Fruit fly (Drosophila melanogaster) whole organism, adult: ENCODE measurements around the gene MED15.

Experiments
- CG11617 ChIP-seq: fragments of 200-800 bp; sonication (Bioruptor generic); optimal IDR thresholded peaks from 2 replicates; lab custom pipeline; 2017; ENCODE audit warnings: mild to moderate bottlenecking, missing biosample characterization, missing genetic modification reagents, missing genetic modification characterization
- CG12768 ChIP-seq: fragments of 200-800 bp; sonication (Bioruptor generic); optimal IDR thresholded peaks from 2 replicates; lab custom pipeline; 2017; ENCODE audit warnings: missing biosample characterization, missing genetic modification characterization, mild to moderate bottlenecking, moderate library complexity, missing genetic modification reagents
- CG14711 ChIP-seq: fragments of 200-800 bp; sonication (Bioruptor generic); optimal IDR thresholded peaks from 2 replicates; lab custom pipeline; 2018; ENCODE audit warnings: missing biosample characterization, mild to moderate bottlenecking, missing genetic modification characterization, moderate library complexity
- CG1620 ChIP-seq: fragments of 200-800 bp; sonication (Bioruptor generic); optimal IDR thresholded peaks from 2 replicates; lab custom pipeline; 2016; ENCODE audit warnings: missing biosample characterization, missing genetic modification characterization
- CG33017 ChIP-seq: fragments of 200-800 bp; sonication (Bioruptor generic); optimal IDR thresholded peaks from 2 replicates; lab custom pipeline; 2018; ENCODE audit warnings: missing biosample characterization, mild to moderate bottlenecking, missing genetic modification characterization, moderate library complexity
- CG5204 ChIP-seq: fragments of 200-800 bp; sonication (Bioruptor generic); optimal IDR thresholded peaks from 2 replicates; lab custom pipeline; 2016; ENCODE audit warnings: missing biosample characterization, missing genetic modification characterization
- CG7045 ChIP-seq: fragments of 200-800 bp; sonication (Bioruptor generic); optimal IDR thresholded peaks from 2 replicates; lab custom pipeline; 2017; ENCODE audit warnings: missing biosample characterization, mild to moderate bottlenecking, missing genetic modification characterization
- CG7101 ChIP-seq: fragments of 200-800 bp; sonication (Bioruptor generic); optimal IDR thresholded peaks from 2 replicates; lab custom pipeline; 2018; ENCODE audit warnings: missing biosample characterization, mild to moderate bottlenecking, missing genetic modification characterization, moderate library complexity
- Clk ChIP-seq: fragments of 200-800 bp; sonication (Bioruptor generic); optimal IDR thresholded peaks from 2 replicates; lab custom pipeline; 2017; ENCODE audit warnings: missing biosample characterization, missing genetic modification characterization
- Crg-1 ChIP-seq: fragments of 200-800 bp; sonication (Bioruptor generic); optimal IDR thresholded peaks from 2 replicates; lab custom pipeline; 2016; ENCODE audit warnings: missing biosample characterization, missing genetic modification characterization
- Hr96 ChIP-seq: fragments of 200-800 bp; sonication (Bioruptor generic); optimal IDR thresholded peaks from 2 replicates; lab custom pipeline; 2016; ENCODE audit warnings: missing biosample characterization, missing genetic modification characterization
- Mnt ChIP-seq: fragments of 200-800 bp; sonication (Bioruptor generic); optimal IDR thresholded peaks from 2 replicates; lab custom pipeline; 2016; ENCODE audit warnings: missing biosample characterization, mild to moderate bottlenecking, missing genetic modification characterization
- bab1 ChIP-seq: fragments of 200-800 bp; sonication (Bioruptor generic); optimal IDR thresholded peaks from 3 replicates; lab custom pipeline; 2019; ENCODE audit warnings: missing biosample characterization, mild to moderate bottlenecking, missing genetic modification characterization, moderate library complexity
- cic ChIP-seq: fragments of 200-800 bp; sonication (Bioruptor generic); optimal IDR thresholded peaks from 2 replicates; lab custom pipeline; 2017; ENCODE audit warnings: missing biosample characterization, mild to moderate bottlenecking, missing genetic modification characterization, moderate library complexity
- cnc ChIP-seq, 2 experiments: fragments of >200 bp; optimal IDR thresholded peaks; 2 replicates each; lab custom pipeline; 2017
- kay ChIP-seq: fragments of 200-800 bp; sonication (Bioruptor generic); peaks from one replicate; lab custom pipeline; 2016; ENCODE audit warnings: missing biosample characterization, missing genetic modification characterization, borderline replicate concordance
- ovo ChIP-seq: fragments of 200-800 bp; sonication (Bioruptor generic); optimal IDR thresholded peaks from 2 replicates; lab custom pipeline; 2016; ENCODE audit warnings: missing biosample characterization, missing genetic modification characterization
- pad ChIP-seq: fragments of 200-800 bp; sonication (Bioruptor generic); optimal IDR thresholded peaks from 3 replicates; lab custom pipeline; 2017; ENCODE audit warnings: missing biosample characterization, missing genetic modification characterization, mild to moderate bottlenecking, moderate library complexity, missing genetic modification reagents
- tj ChIP-seq: fragments of 200-800 bp; sonication (Bioruptor generic); optimal IDR thresholded peaks from 3 replicates; lab custom pipeline; 2017; ENCODE audit warnings: missing biosample characterization, mild to moderate bottlenecking, missing genetic modification characterization, moderate library complexity
- toe ChIP-seq: fragments of 200-800 bp; sonication (Bioruptor generic); optimal IDR thresholded peaks from 2 replicates; lab custom pipeline; 2016; ENCODE audit warnings: missing biosample characterization, missing genetic modification characterization

MED15 gene

DNA sequence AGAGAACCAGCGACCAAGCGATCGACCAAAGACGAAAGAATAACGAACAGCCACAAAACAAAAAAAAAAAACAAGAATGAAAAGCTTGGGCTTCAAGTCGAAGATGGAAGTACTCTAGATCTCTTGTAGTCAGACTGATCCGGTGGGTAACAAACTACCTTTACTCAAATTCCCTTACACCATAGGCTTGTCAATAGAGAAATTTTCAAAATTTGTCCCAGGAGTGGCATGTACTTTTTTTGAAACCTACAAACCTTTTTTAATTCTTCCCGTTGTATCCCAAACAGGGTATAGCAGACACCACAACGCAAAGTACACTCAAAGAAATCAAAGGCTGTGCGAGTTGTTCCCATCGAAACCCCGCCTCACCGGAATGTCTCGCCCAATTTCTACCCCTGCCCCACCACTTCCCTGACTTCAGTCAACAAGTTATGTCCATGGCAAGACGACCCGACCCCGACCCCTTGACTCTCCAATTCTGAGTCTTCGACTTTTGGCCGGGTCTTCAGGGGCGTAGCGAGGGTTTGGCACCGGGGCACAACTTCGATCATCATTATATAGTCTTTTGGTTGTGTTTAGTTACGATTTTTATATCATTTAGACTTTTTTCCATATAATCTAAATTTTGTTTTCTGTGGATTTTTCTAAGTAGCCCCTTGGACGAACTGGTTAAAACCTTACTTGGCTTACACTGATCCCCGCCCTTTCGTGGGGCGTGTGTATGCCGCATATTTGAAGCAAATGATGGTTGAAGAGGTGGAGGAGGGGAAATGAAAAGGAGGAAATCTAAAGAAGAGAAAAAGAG is 42.9 kb upstream of the MED15 start:
- TF ChIP-seq kay: peak; percentile 36
- no peak for TF ChIP-seq pad (GFP tag; lab: Kevin White, UChicago)

DNA sequence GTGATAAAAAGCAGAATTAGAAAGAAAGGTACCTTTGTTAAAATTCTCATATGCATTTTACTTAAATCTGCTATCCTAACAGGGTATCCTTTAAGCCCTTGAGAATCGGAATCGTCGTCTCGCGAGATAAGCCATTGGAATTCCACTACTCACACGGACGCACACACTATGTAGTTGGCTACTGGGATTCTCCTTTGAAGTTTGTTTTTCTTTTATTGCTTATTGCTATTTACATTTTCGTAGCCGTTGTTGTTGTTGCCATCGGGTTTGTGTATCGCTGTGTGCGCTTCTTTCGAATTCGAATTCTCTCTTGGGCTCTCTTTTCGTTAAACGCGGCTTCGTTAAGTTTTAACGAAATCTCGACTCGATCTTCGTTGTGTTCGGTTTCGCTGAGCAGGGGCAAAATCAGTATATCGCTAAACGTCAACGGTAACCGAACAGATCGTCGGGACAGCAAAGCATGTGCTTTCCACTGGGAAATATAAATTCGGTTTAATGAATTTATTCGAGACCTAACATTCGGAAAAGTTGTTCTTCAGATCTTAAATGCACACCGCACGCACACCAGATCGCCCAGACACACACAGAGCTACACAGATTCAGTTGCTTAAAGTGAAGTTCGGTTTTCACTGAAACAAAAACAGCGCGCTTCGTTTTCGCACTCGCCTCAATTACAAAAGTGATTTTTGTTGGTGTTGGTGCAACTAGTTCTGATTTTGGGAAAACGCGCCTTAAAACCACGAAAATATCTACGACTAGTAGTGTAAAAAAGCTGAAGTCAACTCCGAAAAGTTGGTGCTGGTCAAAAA is 41.8 kb upstream of the MED15 start, which contains the start of gene ex:
TSS of gene ex (plus strand) at position 408 of the 809 bp plus-strand sequence.
- TF ChIP-seq CG5204 (GFP tag; lab: Kevin White, UChicago): no peak
- TF ChIP-seq CG14711 (tag; lab: Kevin White, UChicago): peak; percentile 27
- TF ChIP-seq Mnt: peak; percentile 87
- peak; percentile 72 for TF ChIP-seq CG7101 (tag; lab: Kevin White, UChicago)
- no peak for TF ChIP-seq CG1620 (GFP tag; lab: Kevin White, UChicago)
- peak; percentile 48 for TF ChIP-seq ovo
- no peak for TF ChIP-seq cnc (optimal IDR thresholded peaks at IDR 0.05; lab: Kevin White, UChicago)
- TF ChIP-seq CG12768 (GFP tag; lab: Kevin White, UChicago): peak; percentile 82
- TF ChIP-seq toe: no peak
- peak; percentile 89 for TF ChIP-seq tj (GFP tag; lab: Kevin White, UChicago)
- no peak for TF ChIP-seq kay
- TF ChIP-seq bab1 (GFP tag; lab: Kevin White, UChicago): peak; percentile 58
- peak; percentile 60 for TF ChIP-seq CG7045 (GFP tag; lab: Kevin White, UChicago)
- peak; percentile 76 for TF ChIP-seq CG33017 (tag; lab: Kevin White, UChicago)
- no peak for TF ChIP-seq Hr96 (GFP tag; lab: Kevin White, UChicago)
- TF ChIP-seq Crg-1: peak; percentile 30
- TF ChIP-seq pad (GFP tag; lab: Kevin White, UChicago): peak; percentile 87
- peak; percentile 48 for TF ChIP-seq CG11617 (GFP tag; lab: Kevin White, UChicago)
- TF ChIP-seq Clk (GFP tag; lab: Kevin White, UChicago): peak; percentile 1
- TF ChIP-seq cic (GFP tag; lab: Kevin White, UChicago): peak; percentile 25

DNA sequence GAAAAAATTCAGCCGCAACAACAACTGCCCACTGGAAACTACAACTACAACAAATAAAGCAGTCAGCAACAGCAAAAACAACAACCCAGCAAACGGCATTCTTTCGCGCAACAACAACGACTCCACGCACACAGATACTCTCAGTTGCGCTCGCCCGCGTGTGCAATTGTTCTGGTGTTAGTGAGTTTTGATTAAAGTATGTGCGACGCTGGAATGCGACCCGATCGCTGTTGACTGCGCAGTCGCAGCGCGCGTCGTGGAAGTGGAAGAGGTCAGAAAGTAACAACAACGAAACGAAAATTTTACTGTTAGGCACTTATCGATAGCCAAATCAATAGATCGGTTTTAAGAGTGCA is 41.2 kb upstream of the MED15 start:
- TF ChIP-seq CG7045 (GFP tag; lab: Kevin White, UChicago) (no peak), Clk (GFP tag; lab: Kevin White, UChicago) (no peak), CG14711 (tag; lab: Kevin White, UChicago) (no peak), CG11617 (GFP tag; lab: Kevin White, UChicago) (no peak)

DNA sequence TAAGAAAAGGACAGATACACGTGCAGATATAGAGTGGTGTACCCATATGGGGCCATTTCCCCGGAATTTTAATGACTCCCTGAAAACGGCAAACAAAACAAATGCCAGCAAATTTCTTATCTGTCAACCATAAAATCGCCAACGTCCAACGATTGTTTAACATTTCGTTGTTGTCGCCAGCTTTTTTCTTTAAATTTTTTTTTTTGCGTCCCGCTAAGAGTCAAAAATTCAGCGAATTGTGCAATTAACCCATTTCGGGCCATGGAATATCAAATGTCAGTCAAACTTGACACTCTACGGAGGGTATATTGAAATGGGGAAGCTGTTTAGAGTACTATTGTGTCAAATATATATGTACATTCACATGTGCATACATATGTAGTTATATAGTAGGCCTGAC is 40.7 kb upstream of the MED15 start:
- TF ChIP-seq tj (GFP tag; lab: Kevin White, UChicago) (peak; percentile 92), bab1 (GFP tag; lab: Kevin White, UChicago) (peak; percentile 1), ovo (no peak)

DNA sequence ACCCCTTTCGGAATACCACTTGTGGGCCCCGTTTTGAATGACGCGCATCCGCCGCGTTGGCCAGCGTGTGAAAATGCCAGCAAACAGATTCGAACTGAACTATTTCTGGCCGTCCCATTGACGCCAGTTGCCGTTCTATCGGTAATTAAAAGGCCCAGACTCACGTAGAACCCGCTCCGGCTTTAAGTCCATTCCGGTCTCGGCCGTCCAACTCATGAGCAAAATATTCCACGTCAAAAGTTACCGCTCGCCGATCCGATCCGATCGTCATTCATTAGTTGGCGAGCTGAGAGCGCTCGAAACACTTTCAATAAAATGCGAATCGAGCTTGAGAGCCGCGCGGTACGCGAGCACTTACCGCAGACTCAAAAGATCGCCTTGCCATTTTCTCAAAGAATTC is 38.4 kb upstream of the MED15 start:
- TF ChIP-seq CG11617 (GFP tag; lab: Kevin White, UChicago): no peak
- TF ChIP-seq kay: peak; percentile 41
- TF ChIP-seq cic (GFP tag; lab: Kevin White, UChicago): peak; percentile 43

DNA sequence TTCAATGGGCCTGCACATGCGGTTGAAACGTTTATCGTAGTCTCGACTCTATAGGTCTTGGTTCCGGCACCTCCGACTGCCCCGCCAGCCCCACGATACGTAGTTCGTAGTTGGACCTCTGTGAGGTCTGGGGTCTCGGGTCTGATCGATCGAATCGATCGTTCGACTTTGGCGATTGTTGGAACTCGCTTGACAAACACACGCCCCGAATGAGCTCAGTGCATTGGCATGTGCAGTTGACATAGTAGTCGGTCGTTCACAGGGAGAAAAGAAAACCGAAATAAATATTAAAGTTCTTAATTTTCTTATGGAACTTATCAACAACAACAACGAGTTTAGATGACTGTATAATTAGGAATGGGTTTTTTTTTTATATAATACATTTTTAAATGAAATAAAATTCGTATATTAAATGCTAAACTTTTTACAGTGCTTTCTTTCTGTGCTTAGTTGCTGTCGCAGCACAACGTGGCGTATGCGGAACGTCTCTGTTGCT is 37.5 kb upstream of the MED15 start:
- TF ChIP-seq CG1620 (GFP tag; lab: Kevin White, UChicago) (peak; percentile 77), cnc (optimal IDR thresholded peaks at IDR 0.05; lab: Kevin White, UChicago) (no peak), Clk (GFP tag; lab: Kevin White, UChicago) (peak; percentile 41), CG7045 (GFP tag; lab: Kevin White, UChicago) (peak; percentile 87), Mnt (peak; percentile 74), pad (GFP tag; lab: Kevin White, UChicago) (peak; percentile 78), bab1 (GFP tag; lab: Kevin White, UChicago) (peak; percentile 93), CG7101 (tag; lab: Kevin White, UChicago) (peak; percentile 94), CG14711 (tag; lab: Kevin White, UChicago) (peak; percentile 92), CG33017 (tag; lab: Kevin White, UChicago) (peak; percentile 94), CG5204 (GFP tag; lab: Kevin White, UChicago) (peak; percentile 76), kay (peak; percentile 89), Hr96 (GFP tag; lab: Kevin White, UChicago) (peak; percentile 64), tj (GFP tag; lab: Kevin White, UChicago) (peak; percentile 99), CG11617 (GFP tag; lab: Kevin White, UChicago) (peak; percentile 91), Crg-1 (peak; percentile 74), CG12768 (GFP tag; lab: Kevin White, UChicago) (peak; percentile 97), ovo (peak; percentile 59), cic (GFP tag; lab: Kevin White, UChicago) (peak; percentile 86), toe (peak; percentile 49)
